In the genomic region with DNA sequence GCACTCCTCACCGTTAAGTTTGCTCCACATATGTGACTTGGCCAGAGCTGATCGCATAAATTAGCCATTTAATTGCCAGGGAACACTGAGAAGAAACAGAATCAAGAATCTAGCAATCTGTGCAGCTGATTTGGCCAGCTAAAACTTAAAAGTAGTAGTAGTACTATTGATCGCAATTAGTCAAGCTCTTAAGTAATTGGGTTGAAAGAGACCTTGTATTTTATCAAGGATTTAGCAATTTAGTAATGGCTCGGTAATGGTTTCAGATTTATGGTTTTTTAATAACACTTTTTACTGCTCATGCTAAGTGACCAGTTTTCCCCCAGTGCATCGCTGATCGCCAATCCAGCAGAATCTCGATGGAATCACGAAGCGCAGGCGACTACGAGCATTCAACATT, we compare ENCODE assay signal across 2 fruit fly cellular contexts.
TF ChIP-seq lines count a peak whose summit lies in the region.

No protein-coding gene starts in this region.

TF ChIP-seq in whole organism, prepupa, 60 proteins besides CTCF, POLR2A, EP300 and RAD21 (continues in another document):
- TF ChIP-seq pdm3 (GFP tag; optimal IDR thresholded peaks at IDR 0.05; lab: Kevin White, UChicago) (peak; percentile 24), CG11762 (GFP tag; optimal IDR thresholded peaks at IDR 0.05; lab: Kevin White, UChicago; ENCODE audit: insufficient read depth) (no peak), esn (GFP tag; optimal IDR thresholded peaks at IDR 0.05; lab: Kevin White, UChicago) (peak; percentile 4), CG32006 (GFP tag; optimal IDR thresholded peaks at IDR 0.05; lab: Kevin White, UChicago) (peak; percentile 49), CG6163 (GFP tag; IDR thresholded peaks at IDR 0.05; lab: Robert Waterston, UW) (no peak), CG34406 (GFP tag; optimal IDR thresholded peaks at IDR 0.05; lab: Kevin White, UChicago) (peak; percentile 3), acj6 (GFP tag; optimal IDR thresholded peaks at IDR 0.05; lab: Kevin White, UChicago) (peak; percentile 34), CG8632 (GFP tag; optimal IDR thresholded peaks at IDR 0.05; lab: Kevin White, UChicago) (peak; percentile 23), fd85E (GFP tag; optimal IDR thresholded peaks at IDR 0.05; lab: Kevin White, UChicago) (no peak), CG11902 (GFP tag; optimal IDR thresholded peaks at IDR 0.05; lab: Kevin White, UChicago) (no peak), Eip75B (GFP tag; optimal IDR thresholded peaks at IDR 0.05; lab: Kevin White, UChicago) (no peak), OdsH (GFP tag; optimal IDR thresholded peaks at IDR 0.05; lab: Kevin White, UChicago) (peak; percentile 32), Gug (GFP tag; IDR thresholded peaks at IDR 0.05; lab: Robert Waterston, UW) (no peak), CG6276 (GFP tag; optimal IDR thresholded peaks at IDR 0.05; lab: Kevin White, UChicago) (no peak), Eip93F (GFP tag; optimal IDR thresholded peaks at IDR 0.05; lab: Kevin White, UChicago) (no peak), topi (GFP tag; optimal IDR thresholded peaks at IDR 0.05; lab: Kevin White, UChicago) (no peak), CG1621 (tag; optimal IDR thresholded peaks at IDR 0.05; lab: Kevin White, UChicago) (no peak), CG11294 (GFP tag; IDR thresholded peaks at IDR 0.05; lab: Robert Waterston, UW) (no peak), fd59A (GFP tag; optimal IDR thresholded peaks at IDR 0.05; lab: Kevin White, UChicago) (peak; percentile 59), Ets96B (tag; optimal IDR thresholded peaks at IDR 0.05; lab: Kevin White, UChicago) (peak; percentile 41), Lpt (GFP tag; optimal IDR thresholded peaks at IDR 0.05; lab: Kevin White, UChicago) (no peak), CG8119 (GFP tag; IDR thresholded peaks at IDR 0.05; lab: Robert Waterston, UW) (no peak), achi (GFP tag; optimal IDR thresholded peaks at IDR 0.05; lab: Kevin White, UChicago) (peak; percentile 32), CG3919 (GFP tag; optimal IDR thresholded peaks at IDR 0.05; lab: Kevin White, UChicago) (peak; percentile 25), fkh (GFP tag; optimal IDR thresholded peaks at IDR 0.05; lab: Kevin White, UChicago) (no peak), CG4318 (GFP tag; optimal IDR thresholded peaks at IDR 0.05; lab: Kevin White, UChicago) (no peak), CG9139 (GFP tag; optimal IDR thresholded peaks at IDR 0.05; lab: Kevin White, UChicago) (no peak), Sox15 (GFP tag; optimal IDR thresholded peaks at IDR 0.05; lab: Kevin White, UChicago) (no peak), CG16779 (tag; optimal IDR thresholded peaks at IDR 0.05; lab: Kevin White, UChicago) (no peak), Met (GFP tag; optimal IDR thresholded peaks at IDR 0.05; lab: Kevin White, UChicago) (peak; percentile 13), Ets21C (GFP tag; optimal IDR thresholded peaks at IDR 0.05; lab: Kevin White, UChicago) (no peak), CG6808 (GFP tag; optimal IDR thresholded peaks at IDR 0.05; lab: Kevin White, UChicago) (peak; percentile 67), salr (GFP tag; optimal IDR thresholded peaks at IDR 0.05; lab: Kevin White, UChicago) (peak in 1 of 2 experiments; percentile 21), lz (GFP tag; optimal IDR thresholded peaks at IDR 0.05; lab: Kevin White, UChicago) (no peak), eg (GFP tag; IDR thresholded peaks at IDR 0.05; lab: Robert Waterston, UW) (no peak), Hr4 (GFP tag; optimal IDR thresholded peaks at IDR 0.05; lab: Kevin White, UChicago) (no peak), Blimp-1 (GFP tag; optimal IDR thresholded peaks at IDR 0.05; lab: Kevin White, UChicago) (no peak), Sox14 (GFP tag; optimal IDR thresholded peaks at IDR 0.05; lab: Kevin White, UChicago) (peak; percentile 13), Eip78C (GFP tag; lab: Kevin White, UChicago) (peak; percentile 74), spab (GFP tag; optimal IDR thresholded peaks at IDR 0.05; lab: Kevin White, UChicago) (peak; percentile 33), CG8319 (GFP tag; optimal IDR thresholded peaks at IDR 0.05; lab: Kevin White, UChicago) (no peak), vri (GFP tag; optimal IDR thresholded peaks at IDR 0.05; lab: Kevin White, UChicago) (no peak), CG3032 (tag; optimal IDR thresholded peaks at IDR 0.05; lab: Kevin White, UChicago) (peak; percentile 51), cyc (GFP tag; optimal IDR thresholded peaks at IDR 0.05; lab: Kevin White, UChicago) (no peak), ss (GFP tag; optimal IDR thresholded peaks at IDR 0.05; lab: Kevin White, UChicago) (peak; percentile 14 to 52)

TF ChIP-seq in whole organism, pupa, 21 proteins besides CTCF, POLR2A, EP300 and RAD21:
- TF ChIP-seq CG14655 (GFP tag; optimal IDR thresholded peaks at IDR 0.05; lab: Kevin White, UChicago), result peak; percentile 40
- TF ChIP-seq CG34367 (tag; optimal IDR thresholded peaks at IDR 0.05; lab: Kevin White, UChicago), result peak; percentile 33
- TF ChIP-seq EcR (GFP tag; optimal IDR thresholded peaks at IDR 0.05; lab: Kevin White, UChicago), result no peak
- TF ChIP-seq CG10348 (GFP tag; IDR thresholded peaks at IDR 0.05; lab: Robert Waterston, UW), result no peak
- no peak for TF ChIP-seq fd96Ca (GFP tag; IDR thresholded peaks at IDR 0.05; lab: Robert Waterston, UW)
- TF ChIP-seq CG9948 (tag; optimal IDR thresholded peaks at IDR 0.05; lab: Kevin White, UChicago), result peak; percentile 22
- no peak for TF ChIP-seq Ets98B (GFP tag; IDR thresholded peaks at IDR 0.05; lab: Robert Waterston, UW)
- TF ChIP-seq CG4496 (GFP tag; IDR thresholded peaks at IDR 0.05; lab: Robert Waterston, UW), result no peak
- peak; percentile 67 for TF ChIP-seq CG15710 (tag; optimal IDR thresholded peaks at IDR 0.05; lab: Kevin White, UChicago)
- TF ChIP-seq Snoo (tag; optimal IDR thresholded peaks at IDR 0.05; lab: Kevin White, UChicago), result no peak
- no peak for TF ChIP-seq Pif1B (GFP tag; optimal IDR thresholded peaks at IDR 0.05; lab: Kevin White, UChicago)
- peak; percentile 29 for TF ChIP-seq CG13204 (GFP tag; optimal IDR thresholded peaks at IDR 0.05; lab: Kevin White, UChicago)
- TF ChIP-seq CG12605 (GFP tag; IDR thresholded peaks at IDR 0.05; lab: Robert Waterston, UW), result no peak
- TF ChIP-seq D1 (tag; optimal IDR thresholded peaks at IDR 0.05; lab: Kevin White, UChicago), result no peak
- peak; percentile 33 for TF ChIP-seq Pif1A (GFP tag; optimal IDR thresholded peaks at IDR 0.05; lab: Kevin White, UChicago)
- TF ChIP-seq CG8301 (tag; optimal IDR thresholded peaks at IDR 0.05; lab: Kevin White, UChicago), result peak; percentile 24
- no peak for TF ChIP-seq gl (tag; optimal IDR thresholded peaks at IDR 0.05; lab: Kevin White, UChicago)
- TF ChIP-seq CG8159 (tag; optimal IDR thresholded peaks at IDR 0.05; lab: Kevin White, UChicago), result peak; percentile 70
- TF ChIP-seq rn (GFP tag; IDR thresholded peaks at IDR 0.05; lab: Robert Waterston, UW), result no peak
- TF ChIP-seq CG32121 (GFP tag; IDR thresholded peaks at IDR 0.05; lab: Robert Waterston, UW), result no peak
- peak; percentile 37 for TF ChIP-seq CG17806 (tag; optimal IDR thresholded peaks at IDR 0.05; lab: Kevin White, UChicago)
